Worm (Caenorhabditis elegans): ENCODE measurements around the gene C54E10.3.

C54E10.3 gene

ce11 chrV:18826445-18826844 is 15.6 kb downstream of the C54E10.3 start (continued):
- TF ChIP-seq lin-1 (GFP tag; IDR thresholded peaks at IDR 0.05) = 0 out of 2 replicates have a peak, but pooled peaks have one; percentile 22
- TF ChIP-seq daf-16 (GFP tag; optimal IDR thresholded peaks at IDR 0.05) = peak in 1 of 2 experiments; percentile 29
- peak; percentile 89 for TF ChIP-seq daf-16 (tag; optimal IDR thresholded peaks at IDR 0.05)

- TF ChIP-seq zfp-3 (GFP tag; conservative IDR thresholded peaks at IDR 0.05) = no peak
- no peak for TF ChIP-seq saeg-2 (GFP tag; IDR thresholded peaks at IDR 0.05)
- no peak for TF ChIP-seq T20F7.1 (GFP tag; optimal IDR thresholded peaks at IDR 0.05)
- TF ChIP-seq lir-3 (tag; optimal IDR thresholded peaks at IDR 0.05) = no peak
- TF ChIP-seq dmd-6 (GFP tag; IDR thresholded peaks at IDR 0.05) = no peak
- TF ChIP-seq ZK337.2 (GFP tag; IDR thresholded peaks at IDR 0.05) = no peak
- TF ChIP-seq dve-1 (tag; optimal IDR thresholded peaks at IDR 0.05; ENCODE audit: insufficient read depth) = no peak
- no peak for TF ChIP-seq madf-5 (GFP tag; IDR thresholded peaks at IDR 0.05)
- no peak for TF ChIP-seq hlh-11 (tag; optimal IDR thresholded peaks at IDR 0.05)
- no peak for TF ChIP-seq ceh-62 (tag; optimal IDR thresholded peaks at IDR 0.05)
- TF ChIP-seq ces-1 (GFP tag; optimal IDR thresholded peaks at IDR 0.05) = no peak
Measured at ce11 chrV:18827374-18827773, 16.6 kb downstream of the C54E10.3 start.

ce11 chrV:18837125-18837524 is 26.3 kb downstream of the C54E10.3 start, which contains the start of gene cyp-33D3:
TSS of gene cyp-33D3 (minus strand) at chrV:18837225.
- TF ChIP-seq lin-13 (GFP tag; optimal IDR thresholded peaks at IDR 0.05) = no peak
- TF ChIP-seq saeg-2 (GFP tag; IDR thresholded peaks at IDR 0.05) = no peak
- TF ChIP-seq mxl-3 (GFP tag; optimal IDR thresholded peaks at IDR 0.05) = no peak
- TF ChIP-seq unc-130 (GFP tag; optimal IDR thresholded peaks at IDR 0.05) = no peak
- TF ChIP-seq ZK337.2 (GFP tag; IDR thresholded peaks at IDR 0.05) = no peak
- TF ChIP-seq lin-38 (GFP tag; IDR thresholded peaks at IDR 0.05) = no peak
- no peak for TF ChIP-seq lin-15B (tag; optimal IDR thresholded peaks at IDR 0.05)
- TF ChIP-seq nhr-25 (tag; optimal IDR thresholded peaks at IDR 0.05; ENCODE audit: borderline replicate concordance, insufficient read depth) = no peak
- TF ChIP-seq lin-29 (GFP tag; IDR thresholded peaks at IDR 0.05) = no peak
- no peak for TF ChIP-seq mdl-1 (tag; optimal IDR thresholded peaks at IDR 0.05)
- no peak for TF ChIP-seq ctbp-1 (GFP tag; IDR thresholded peaks at IDR 0.05)
- TF ChIP-seq F37D6.2 (tag; optimal IDR thresholded peaks at IDR 0.05) = no peak
- TF ChIP-seq ceh-44 (GFP tag; IDR thresholded peaks at IDR 0.05) = no peak
- TF ChIP-seq dmd-9 (GFP tag; IDR thresholded peaks at IDR 0.05) = no peak
- no peak for TF ChIP-seq egl-43 (GFP tag; IDR thresholded peaks at IDR 0.05)
- no peak for TF ChIP-seq php-3 (GFP tag; IDR thresholded peaks at IDR 0.05)

- TF ChIP-seq lin-29 (GFP tag; IDR thresholded peaks at IDR 0.05) = no peak
- no peak for TF ChIP-seq vab-7 (GFP tag; IDR thresholded peaks at IDR 0.05)
- no peak for TF ChIP-seq duxl-1 (tag; optimal IDR thresholded peaks at IDR 0.05; ENCODE audit: poor library complexity)
- peak; percentile 47 for TF ChIP-seq hlh-11 (tag; optimal IDR thresholded peaks at IDR 0.05)
- TF ChIP-seq nhr-111 (GFP tag; optimal IDR thresholded peaks at IDR 0.05) = no peak
- no peak for TF ChIP-seq daf-16 (GFP tag; optimal IDR thresholded peaks at IDR 0.05)
- TF ChIP-seq daf-16 (tag; optimal IDR thresholded peaks at IDR 0.05) = peak; percentile 71
- TF ChIP-seq F26F4.8 (GFP tag; conservative IDR thresholded peaks at IDR 0.05) = no peak
- TF ChIP-seq dmd-6 (GFP tag; IDR thresholded peaks at IDR 0.05) = peak; percentile 64
- peak; percentile 52 for TF ChIP-seq mes-2 (tag; optimal IDR thresholded peaks at IDR 0.05; ENCODE audit: poor library complexity, severe bottlenecking)
- TF ChIP-seq nhr-28 (tag; optimal IDR thresholded peaks at IDR 0.05) = peak; percentile 48
- TF ChIP-seq aha-1 (tag) = no peak
- TF ChIP-seq zfp-3 (GFP tag; conservative IDR thresholded peaks at IDR 0.05) = no peak
- no peak for TF ChIP-seq php-3 (GFP tag; IDR thresholded peaks at IDR 0.05)
- TF ChIP-seq T20F7.1 (GFP tag; optimal IDR thresholded peaks at IDR 0.05) = no peak
- peak; percentile 64 for TF ChIP-seq dve-1 (tag; optimal IDR thresholded peaks at IDR 0.05; ENCODE audit: insufficient read depth)
- TF ChIP-seq hif-1 (tag; optimal IDR thresholded peaks at IDR 0.05) = peak in 1 of 2 experiments; percentile 4
- no peak for TF ChIP-seq nhr-6 (tag; optimal IDR thresholded peaks at IDR 0.05)
- peak; percentile 40 for TF ChIP-seq mep-1 (tag; optimal IDR thresholded peaks at IDR 0.05)
- no peak for TF ChIP-seq ceh-82 (tag; optimal IDR thresholded peaks at IDR 0.05)
- TF ChIP-seq ZK337.2 (GFP tag; IDR thresholded peaks at IDR 0.05) = no peak
- TF ChIP-seq ama-1 (optimal IDR thresholded peaks at IDR 0.05) = no peak
- no peak for TF ChIP-seq sdz-12 (GFP tag; optimal IDR thresholded peaks at IDR 0.05)
- peak; percentile 22; the same call in 1 of the 2 replicates for TF ChIP-seq hmg-1.1 (GFP tag; IDR thresholded peaks at IDR 0.05)
Measured at ce11 chrV:18838799-18839354, 28.1 kb downstream of the C54E10.3 start, which contains the start of gene nhr-65. TSS of gene nhr-65 (plus strand) at chrV:18839304.
